Worm (Caenorhabditis elegans) whole organism, young adult: ENCODE measurements around the gene ZK616.1.

Experiments used
- B0336.3 ChIP-seq: fragments of 200-800 bp; sonication (Bioruptor generic); IDR thresholded peaks from 2 replicates; pipeline ENCODE4 v1.3.6; 2022; ENCODE audit warnings: missing genetic modification characterization, missing compliant biosample characterization
- F10E7.11 ChIP-seq: sonication (generic microtip); optimal IDR thresholded peaks from 2 replicates; lab custom pipeline; 2017; ENCODE audit warnings: mild to moderate bottlenecking, missing genetic modification characterization, moderate library complexity, missing compliant biosample characterization
- F33H1.4 ChIP-seq: fragments of 200-800 bp; sonication (Bioruptor generic); IDR thresholded peaks from 2 replicates; pipeline ENCODE4 v1.3.6; 2022; ENCODE audit warnings: missing genetic modification reagents, missing genetic modification characterization, missing compliant biosample characterization
- F49E8.2 ChIP-seq: sonication (generic microtip); optimal IDR thresholded peaks from 3 replicates; lab custom pipeline; 2017; ENCODE audit warnings: missing genetic modification characterization, mild to moderate bottlenecking, missing compliant biosample characterization, antibody characterized with exemption, moderate library complexity; ENCODE audit not compliant: insufficient read depth
- T07F8.4 ChIP-seq: sonication (generic microtip); optimal IDR thresholded peaks from 2 replicates; lab custom pipeline; 2016; ENCODE audit warnings: mild to moderate bottlenecking, missing genetic modification characterization, moderate library complexity, missing compliant biosample characterization
- Y53F4B.3 ChIP-seq: fragments of 200-800 bp; sonication (Bioruptor generic); IDR thresholded peaks from 2 replicates; pipeline ENCODE4 v1.3.6; 2022; ENCODE audit warnings: missing genetic modification reagents, missing genetic modification characterization, missing compliant biosample characterization
- Y53G8AR.9 ChIP-seq: fragments of 200-800 bp; sonication (Bioruptor generic); conservative IDR thresholded peaks from 2 replicates; pipeline ENCODE4 v1.3.6; 2022; ENCODE audit warnings: missing genetic modification reagents, missing genetic modification characterization, missing compliant biosample characterization
- Y56A3A.18 ChIP-seq: fragments of 200-800 bp; sonication (Bioruptor generic); IDR thresholded peaks from 2 replicates; pipeline ENCODE4 v1.3.6; 2022; ENCODE audit warnings: missing genetic modification reagents, missing genetic modification characterization, missing compliant biosample characterization
- ama-1 ChIP-seq, 3 experiments: fragments of 150-350 bp in 1 of 3; sonication (generic microtip) in 2 of 3; optimal IDR thresholded peaks; 2 replicates each; lab custom pipeline; 2014 to 2018; ENCODE audit warnings: missing biosample characterization in 2 of 3, missing genetic modification characterization in 2 of 3, missing genetic modification reagents in 2 of 3
- aptf-2 ChIP-seq: fragments of 200-800 bp; sonication (Bioruptor generic); conservative IDR thresholded peaks from 2 replicates; pipeline ENCODE4 v1.3.6; 2022; ENCODE audit warnings: missing genetic modification reagents, missing genetic modification characterization, missing compliant biosample characterization
- attf-5 ChIP-seq: fragments of 200-800 bp; sonication (Bioruptor generic); optimal IDR thresholded peaks from 2 replicates; lab custom pipeline; 2018; ENCODE audit warnings: mild to moderate bottlenecking, missing genetic modification characterization, missing compliant biosample characterization
- attf-6 ChIP-seq: fragments of 200-800 bp; sonication (Bioruptor generic); IDR thresholded peaks from 2 replicates; pipeline ENCODE4 v1.3.6; 2022; ENCODE audit warnings: missing genetic modification reagents, missing genetic modification characterization, missing compliant biosample characterization
- cebp-1 ChIP-seq, 2 experiments: fragments of 200-800 bp in 1 of 2; sonication (Bioruptor generic) in 1 of 2; sonication (generic microtip) in 1 of 2; IDR thresholded peaks in 1 of 2; optimal IDR thresholded peaks in 1 of 2; 2 replicates each; pipeline versions ENCODE4 v1.3.6 to Lab custom; 2017 to 2022; ENCODE audit warnings: missing compliant biosample characterization in 2 of 2, missing genetic modification characterization in 2 of 2, mild to moderate bottlenecking in 1 of 2, missing genetic modification reagents in 1 of 2, moderate library complexity in 1 of 2
- ceh-100 ChIP-seq: fragments of 200-800 bp; sonication (Bioruptor generic); IDR thresholded peaks from 2 replicates; pipeline ENCODE4 v1.3.6; 2022; ENCODE audit warnings: missing genetic modification reagents, missing genetic modification characterization, missing compliant biosample characterization
- ceh-27 ChIP-seq: fragments of 200-800 bp; sonication (Bioruptor generic); optimal IDR thresholded peaks from 2 replicates; lab custom pipeline; 2018; ENCODE audit warnings: mild to moderate bottlenecking, missing genetic modification characterization, moderate library complexity, missing compliant biosample characterization
- ceh-40 ChIP-seq: fragments of 200-800 bp; sonication (Bioruptor generic); IDR thresholded peaks from 2 replicates; pipeline ENCODE4 v1.3.6; 2022; ENCODE audit warnings: missing genetic modification characterization, missing compliant biosample characterization
- ceh-58 ChIP-seq: fragments of 200-800 bp; sonication (Bioruptor generic); IDR thresholded peaks from 2 replicates; pipeline ENCODE4 v1.3.6; 2022; ENCODE audit warnings: missing genetic modification characterization, missing compliant biosample characterization
- chd-7 ChIP-seq: sonication (generic microtip); optimal IDR thresholded peaks from 2 replicates; lab custom pipeline; 2016; ENCODE audit warnings: mild to moderate bottlenecking, missing genetic modification characterization, moderate library complexity, missing compliant biosample characterization
- gei-17 ChIP-seq: fragments of 200-800 bp; sonication (Bioruptor generic); optimal IDR thresholded peaks from 2 replicates; lab custom pipeline; 2018; ENCODE audit warnings: mild to moderate bottlenecking, missing genetic modification characterization, missing compliant biosample characterization
- hrde-1 ChIP-seq: sonication (generic microtip); optimal IDR thresholded peaks from 2 replicates; lab custom pipeline; 2016; ENCODE audit warnings: missing genetic modification characterization, mild to moderate bottlenecking, missing compliant biosample characterization, moderate library complexity, missing genotype, missing genetic modification reagents, borderline replicate concordance
- hsf-1 ChIP-seq: fragments of 200-800 bp; sonication (Bioruptor generic); IDR thresholded peaks from 2 replicates; pipeline ENCODE4 v1.3.6; 2022; ENCODE audit warnings: missing genetic modification reagents, missing genetic modification characterization, missing compliant biosample characterization
- lin-40 ChIP-seq: sonication (generic microtip); optimal IDR thresholded peaks from 2 replicates; lab custom pipeline; 2016; ENCODE audit warnings: missing genetic modification characterization, mild to moderate bottlenecking, missing compliant biosample characterization, missing genotype, missing genetic modification reagents
- lsl-1 ChIP-seq: fragments of 200-800 bp; sonication (Bioruptor generic); optimal IDR thresholded peaks from 2 replicates; lab custom pipeline; 2018; ENCODE audit warnings: mild to moderate bottlenecking, missing genetic modification characterization, moderate library complexity, missing compliant biosample characterization
- madf-6 ChIP-seq: fragments of 200-800 bp; sonication (Bioruptor generic); IDR thresholded peaks from 2 replicates; pipeline ENCODE4 v1.3.6; 2022; ENCODE audit warnings: missing genetic modification reagents, missing genetic modification characterization, missing compliant biosample characterization
- madf-8 ChIP-seq: fragments of 200-800 bp; sonication (Bioruptor generic); conservative IDR thresholded peaks from 2 replicates; pipeline ENCODE4 v1.3.6; 2022; ENCODE audit warnings: missing genetic modification reagents, missing genetic modification characterization, missing compliant biosample characterization
- mcd-1 ChIP-seq: fragments of 200-800 bp; sonication (Bioruptor generic); IDR thresholded peaks from 2 replicates; pipeline ENCODE4 v1.3.6; 2022; ENCODE audit warnings: missing genetic modification reagents, missing genetic modification characterization, missing compliant biosample characterization
- mel-28 ChIP-seq: sonication (generic microtip); optimal IDR thresholded peaks from 2 replicates; lab custom pipeline; 2016; ENCODE audit warnings: borderline replicate concordance, mild to moderate bottlenecking, missing genetic modification characterization, missing compliant biosample characterization
- nfya-2 ChIP-seq: fragments of 200-800 bp; sonication (Bioruptor generic); IDR thresholded peaks from 2 replicates; pipeline ENCODE4 v1.3.6; 2022; ENCODE audit warnings: missing genetic modification reagents, missing genetic modification characterization, missing compliant biosample characterization
- nfyb-1 ChIP-seq: fragments of 200-800 bp; sonication (Bioruptor generic); IDR thresholded peaks from 2 replicates; pipeline ENCODE4 v1.3.6; 2022; ENCODE audit warnings: missing genetic modification reagents, missing genetic modification characterization, missing compliant biosample characterization
- nhr-120 ChIP-seq: fragments of 200-800 bp; sonication (Bioruptor generic); IDR thresholded peaks from 2 replicates; pipeline ENCODE4 v1.3.6; 2022; ENCODE audit warnings: missing genetic modification characterization, missing compliant biosample characterization
- nhr-179 ChIP-seq: sonication (generic microtip); optimal IDR thresholded peaks from 2 replicates; lab custom pipeline; 2016; ENCODE audit warnings: mild to moderate bottlenecking, missing genetic modification characterization, missing compliant biosample characterization
- nhr-27 ChIP-seq: fragments of 200-800 bp; sonication (Bioruptor generic); optimal IDR thresholded peaks from 2 replicates; lab custom pipeline; 2018; ENCODE audit warnings: mild to moderate bottlenecking, missing genetic modification characterization, moderate library complexity, missing compliant biosample characterization
- pbrm-1 ChIP-seq: fragments of 200-800 bp; sonication (Bioruptor generic); IDR thresholded peaks from 2 replicates; pipeline ENCODE4 v1.3.6; 2022; ENCODE audit warnings: missing genetic modification reagents, missing genetic modification characterization, missing compliant biosample characterization
- repo-1 ChIP-seq: sonication (generic microtip); optimal IDR thresholded peaks from 2 replicates; lab custom pipeline; 2017; ENCODE audit warnings: mild to moderate bottlenecking, missing genetic modification characterization, missing compliant biosample characterization
- snpc-3.4 ChIP-seq: sonication (generic microtip); optimal IDR thresholded peaks from 2 replicates; lab custom pipeline; 2017; ENCODE audit warnings: missing genetic modification characterization, mild to moderate bottlenecking, missing compliant biosample characterization, antibody characterized with exemption, moderate library complexity, missing genotype, missing genetic modification reagents
- snpc-4 ChIP-seq, 5 experiments: fragments of 150-350 bp in 1 of 5; sonication (generic microtip) in 4 of 5; optimal IDR thresholded peaks; 2 replicates each; lab custom pipeline; 2014 to 2018; ENCODE audit warnings: missing genetic modification characterization in 5 of 5, missing biosample characterization in 3 of 5, antibody characterized with exemption in 2 of 5, mild to moderate bottlenecking in 2 of 5, missing compliant biosample characterization in 2 of 5, missing genotype in 2 of 5, moderate library complexity in 2 of 5, missing genetic modification reagents in 1 of 5
- somi-1 ChIP-seq: fragments of 200-800 bp; sonication (Bioruptor generic); optimal IDR thresholded peaks from 2 replicates; lab custom pipeline; 2018; ENCODE audit warnings: mild to moderate bottlenecking, missing genetic modification characterization, missing compliant biosample characterization
- tbp1 ChIP-seq: fragments of 200-800 bp; sonication (Bioruptor generic); optimal IDR thresholded peaks from 2 replicates; lab custom pipeline; 2018; ENCODE audit warnings: mild to moderate bottlenecking, missing genetic modification characterization, missing compliant biosample characterization
- tlf-1 ChIP-seq: fragments of 200-800 bp; sonication (Bioruptor generic); optimal IDR thresholded peaks from 2 replicates; lab custom pipeline; 2018; ENCODE audit warnings: mild to moderate bottlenecking, missing genetic modification characterization, missing compliant biosample characterization
- xnd-1 ChIP-seq: sonication (generic microtip); optimal IDR thresholded peaks from 2 replicates; lab custom pipeline; 2016; ENCODE audit warnings: missing genotype, missing genetic modification reagents, missing genetic modification characterization, missing compliant biosample characterization
- zfh-2 ChIP-seq: fragments of 200-800 bp; sonication (Bioruptor generic); conservative IDR thresholded peaks from 2 replicates; pipeline ENCODE4 v1.3.6; 2022; ENCODE audit warnings: missing genetic modification reagents, missing genetic modification characterization, missing compliant biosample characterization
- ztf-18 ChIP-seq: sonication (generic microtip); optimal IDR thresholded peaks from 2 replicates; lab custom pipeline; 2016; ENCODE audit warnings: missing genotype, mild to moderate bottlenecking, missing genetic modification characterization, missing compliant biosample characterization
- ztf-28 ChIP-seq: fragments of 200-800 bp; sonication (Bioruptor generic); IDR thresholded peaks from 2 replicates; pipeline ENCODE4 v1.3.6; 2022; ENCODE audit warnings: missing genetic modification reagents, missing genetic modification characterization, missing compliant biosample characterization

ZK616.1 gene

ce11 chrIV:5388477-5389065, 12.1 kb upstream of the ZK616.1 start, which contains the start of gene elo-6 (continued):
- TF ChIP-seq repo-1 (tag; lab: Kevin White, UChicago) (no peak), nhr-179 (tag; lab: Kevin White, UChicago) (no peak), cebp-1 (GFP tag; IDR thresholded peaks at IDR 0.05; lab: Robert Waterston, UW) (no peak), cebp-1 (tag; optimal IDR thresholded peaks at IDR 0.05; lab: Kevin White, UChicago) (peak; percentile 52), aptf-2 (GFP tag; lab: Robert Waterston, UW) (no peak), tlf-1 (GFP tag; lab: Kevin White, UChicago) (no peak), ceh-40 (GFP tag; lab: Robert Waterston, UW) (no peak), F33H1.4 (GFP tag; lab: Robert Waterston, UW) (no peak), ztf-18 (peak; percentile 47)

- TF ChIP-seq attf-6 (GFP tag; lab: Robert Waterston, UW) (peak; percentile 84), nfya-2 (GFP tag; lab: Robert Waterston, UW) (no peak), snpc-3.4 (peak; percentile 28), F10E7.11 (no peak), mcd-1 (GFP tag; lab: Robert Waterston, UW) (peak; percentile 45; the same call in 1 of the 2 replicates), zfh-2 (no peak), ztf-28 (GFP tag; lab: Robert Waterston, UW) (no peak), nhr-120 (GFP tag; lab: Robert Waterston, UW) (no peak), pbrm-1 (0 out of 2 replicates have a peak, but pooled peaks have one; percentile 13), gei-17 (GFP tag; lab: Kevin White, UChicago) (no peak), ama-1 (optimal IDR thresholded peaks at IDR 0.05; lab: Kevin White, UChicago) (no peak), ama-1 (GFP tag; optimal IDR thresholded peaks at IDR 0.05; lab: Kevin White, UChicago) (peak in 1 of 2 experiments; percentile 92), T07F8.4 (tag; lab: Kevin White, UChicago) (no peak), Y56A3A.18 (0 out of 2 replicates have a peak, but pooled peaks have one; percentile 27), madf-6 (GFP tag; lab: Robert Waterston, UW) (peak; percentile 64; the same call in 1 of the 2 replicates), aptf-2 (GFP tag; lab: Robert Waterston, UW) (no peak), lin-40 (tag; lab: Kevin White, UChicago) (no peak), ceh-27 (no peak), snpc-4 (GFP tag; optimal IDR thresholded peaks at IDR 0.05; lab: Kevin White, UChicago) (peak; percentile 18), snpc-4 (tag; optimal IDR thresholded peaks at IDR 0.05; lab: Kevin White, UChicago) (peak in 3 of 4 experiments; percentile 6 to 85 (median 42)), tbp1 (peak; percentile 22), nhr-27 (no peak), xnd-1 (tag; lab: Kevin White, UChicago) (peak; percentile 19), lsl-1 (GFP tag; lab: Kevin White, UChicago) (peak; percentile 32), ceh-58 (GFP tag; lab: Robert Waterston, UW) (0 out of 2 replicates have a peak, but pooled peaks have one; percentile 51), chd-7 (tag; lab: Kevin White, UChicago) (peak; percentile 15), attf-5 (no peak), nfyb-1 (GFP tag; lab: Robert Waterston, UW) (no peak), F49E8.2 (peak; percentile 48), hrde-1 (tag; lab: Kevin White, UChicago) (peak; percentile 67), Y53F4B.3 (no peak), somi-1 (GFP tag; lab: Kevin White, UChicago) (no peak), mel-28 (tag; lab: Kevin White, UChicago) (no peak), tlf-1 (GFP tag; lab: Kevin White, UChicago) (peak; percentile 24), ceh-40 (GFP tag; lab: Robert Waterston, UW) (no peak), madf-8 (GFP tag; lab: Robert Waterston, UW) (no peak), B0336.3 (GFP tag; lab: Robert Waterston, UW) (peak; percentile 82), ceh-100 (GFP tag; lab: Robert Waterston, UW) (peak; percentile 14; the same call in 1 of the 2 replicates), Y53G8AR.9 (peak; percentile 73), hsf-1 (GFP tag; lab: Robert Waterston, UW) (peak; percentile 73)
These were observed 10.8 kb upstream of the ZK616.1 start for ce11 chrIV:5389951-5390350.
